Worm (Caenorhabditis elegans) whole organism, early embryonic: ENCODE results near the gene ZK867.2.

Source experiments
- B0310.2 ChIP-seq: sonication (generic microtip); optimal IDR thresholded peaks from 2 replicates; lab custom pipeline; 2016; ENCODE audit warnings: mild to moderate bottlenecking, missing genetic modification characterization, missing compliant biosample characterization
- F13C5.2 ChIP-seq: sonication (generic microtip); optimal IDR thresholded peaks from 2 replicates; lab custom pipeline; 2017; ENCODE audit warnings: mild to moderate bottlenecking, missing genetic modification characterization, inconsistent platforms, missing compliant biosample characterization
- aly-1 ChIP-seq: sonication (generic microtip); optimal IDR thresholded peaks from 2 replicates; lab custom pipeline; 2016; ENCODE audit warnings: missing genetic modification characterization, missing compliant biosample characterization
- ama-1 ChIP-seq: fragments of 150-350 bp; optimal IDR thresholded peaks from 2 replicates; lab custom pipeline; 2014
- ceh-13 ChIP-seq: fragments of 200-800 bp; sonication (Bioruptor generic); optimal IDR thresholded peaks from 2 replicates; lab custom pipeline; 2018; ENCODE audit warnings: mild to moderate bottlenecking, missing genetic modification characterization, missing compliant biosample characterization
- ceh-36 ChIP-seq: sonication (generic microtip); optimal IDR thresholded peaks from 2 replicates; lab custom pipeline; 2016; ENCODE audit warnings: missing genetic modification characterization, inconsistent platforms, missing compliant biosample characterization
- ets-7 ChIP-seq: sonication (generic microtip); optimal IDR thresholded peaks from 2 replicates; lab custom pipeline; 2016; ENCODE audit warnings: missing genotype, missing genetic modification characterization, missing compliant biosample characterization
- flt-1 ChIP-seq: fragments of 200-800 bp; sonication (Bioruptor generic); IDR thresholded peaks from 2 replicates; pipeline ENCODE4 v1.3.6; 2022; ENCODE audit warnings: missing genetic modification characterization, missing compliant biosample characterization
- hmbx-1 ChIP-seq: sonication (generic microtip); optimal IDR thresholded peaks from 2 replicates; lab custom pipeline; 2016; ENCODE audit warnings: mild to moderate bottlenecking, missing genetic modification characterization, missing compliant biosample characterization
- hmg-4 ChIP-seq: fragments of 200-800 bp; sonication (Bioruptor generic); optimal IDR thresholded peaks from 2 replicates; lab custom pipeline; 2018; ENCODE audit warnings: mild to moderate bottlenecking, missing genetic modification characterization, missing compliant biosample characterization
- hnd-1 ChIP-seq: sonication (generic microtip); optimal IDR thresholded peaks from 2 replicates; lab custom pipeline; 2016; ENCODE audit warnings: missing genetic modification characterization, missing compliant biosample characterization
- pes-1 ChIP-seq: fragments of 200-800 bp; sonication (Bioruptor generic); IDR thresholded peaks from 2 replicates; pipeline ENCODE4 v1.3.6; 2022; ENCODE audit warnings: missing genetic modification reagents, missing genetic modification characterization, missing compliant biosample characterization
- scrt-1 ChIP-seq: fragments of 200-800 bp; sonication (Bioruptor generic); IDR thresholded peaks from 2 replicates; pipeline ENCODE4 v1.3.6; 2022; ENCODE audit warnings: missing genetic modification characterization, missing compliant biosample characterization
- sea-1 ChIP-seq: fragments of 200-800 bp; sonication (Bioruptor generic); conservative IDR thresholded peaks from 2 replicates; pipeline ENCODE4 v1.3.6; 2022; ENCODE audit warnings: missing genetic modification characterization, missing compliant biosample characterization
- tbx-11 ChIP-seq: fragments of 200-800 bp; sonication (Bioruptor generic); IDR thresholded peaks from 2 replicates; pipeline ENCODE4 v1.3.6; 2022; ENCODE audit warnings: missing genetic modification characterization, missing compliant biosample characterization
- tbx-37 ChIP-seq: fragments of 200-800 bp; sonication (Bioruptor generic); conservative IDR thresholded peaks from 2 replicates; pipeline ENCODE4 v1.3.6; 2022; ENCODE audit warnings: missing genetic modification reagents, missing genetic modification characterization, missing compliant biosample characterization
- tra-4 ChIP-seq: sonication (generic microtip); optimal IDR thresholded peaks from 2 replicates; lab custom pipeline; 2017; ENCODE audit warnings: missing genetic modification characterization, missing compliant biosample characterization

Gene ZK867.2

ce11 chrX:7181627-7182026 lies 24.9 kb upstream of the ZK867.2 start:
- TF ChIP-seq pes-1 (GFP tag; lab: Robert Waterston, UW): no peak
- TF ChIP-seq flt-1 (GFP tag; lab: Robert Waterston, UW): no peak
- TF ChIP-seq scrt-1 (GFP tag; lab: Robert Waterston, UW): no peak
- no peak for TF ChIP-seq tbx-37
- no peak for TF ChIP-seq ama-1 (lab: Kevin White, UChicago)
- no peak for TF ChIP-seq sea-1
- no peak for TF ChIP-seq hnd-1
- no peak for TF ChIP-seq ets-7 (tag; lab: Kevin White, UChicago)
- no peak for TF ChIP-seq tbx-11

ce11 chrX:7187602-7188001 lies 18.9 kb upstream of the ZK867.2 start, which contains the start of gene C55B6.4:
Gene C55B6.4, minus strand, starts transcription at chrX:7187702.
- TF ChIP-seq pes-1 (GFP tag; lab: Robert Waterston, UW): no peak
- no peak for TF ChIP-seq B0310.2 (tag; lab: Kevin White, UChicago)
- no peak for TF ChIP-seq hnd-1
- TF ChIP-seq flt-1 (GFP tag; lab: Robert Waterston, UW): no peak
- TF ChIP-seq aly-1 (tag; lab: Kevin White, UChicago): no peak
- TF ChIP-seq ceh-13 (GFP tag; lab: Kevin White, UChicago): no peak
- TF ChIP-seq tra-4 (tag; lab: Kevin White, UChicago): no peak
- TF ChIP-seq hmbx-1 (tag; lab: Kevin White, UChicago): no peak
- TF ChIP-seq ceh-36: no peak
- no peak for TF ChIP-seq tbx-37
- TF ChIP-seq F13C5.2 (tag; lab: Kevin White, UChicago): no peak
- TF ChIP-seq hmg-4 (GFP tag; lab: Kevin White, UChicago): no peak
- TF ChIP-seq tbx-11: no peak
- TF ChIP-seq scrt-1 (GFP tag; lab: Robert Waterston, UW): no peak
- no peak for TF ChIP-seq sea-1
- no peak for TF ChIP-seq ets-7 (tag; lab: Kevin White, UChicago)
- no peak for TF ChIP-seq ama-1 (lab: Kevin White, UChicago)

DNA sequence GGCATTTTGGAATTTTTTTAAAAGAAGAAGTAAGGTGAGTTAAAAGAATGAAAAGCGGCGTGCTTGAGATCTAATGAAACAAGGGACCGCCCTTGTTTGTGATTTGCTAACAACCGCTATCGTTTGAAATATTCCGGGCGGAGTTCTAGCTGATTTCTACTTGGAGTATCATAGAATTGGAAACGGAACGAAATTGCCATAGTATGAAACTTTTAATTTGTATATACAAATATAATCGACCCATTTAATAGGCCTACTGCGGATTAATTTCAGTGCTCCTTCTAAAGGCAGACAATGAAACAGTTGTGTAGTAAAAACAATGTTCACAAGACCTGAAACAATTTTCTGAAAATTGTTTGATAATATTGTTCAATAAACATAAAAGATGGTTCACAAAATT lies 14.6 kb upstream of the ZK867.2 start, which contains the start of gene C55B6.7:
Gene C55B6.7, minus strand, starts transcription at position 101 of the 400 bp plus-strand sequence.
- no peak for TF ChIP-seq tbx-11

- peak; percentile 16 for TF ChIP-seq F13C5.2 (tag; lab: Kevin White, UChicago)
- TF ChIP-seq pes-1 (GFP tag; lab: Robert Waterston, UW): no peak
Observed at ce11 chrX:7193894-7194614, 12.5 kb upstream of the ZK867.2 start, which contains the start of gene dnj-7. Gene dnj-7, plus strand, starts transcription at chrX:7194564.

DNA sequence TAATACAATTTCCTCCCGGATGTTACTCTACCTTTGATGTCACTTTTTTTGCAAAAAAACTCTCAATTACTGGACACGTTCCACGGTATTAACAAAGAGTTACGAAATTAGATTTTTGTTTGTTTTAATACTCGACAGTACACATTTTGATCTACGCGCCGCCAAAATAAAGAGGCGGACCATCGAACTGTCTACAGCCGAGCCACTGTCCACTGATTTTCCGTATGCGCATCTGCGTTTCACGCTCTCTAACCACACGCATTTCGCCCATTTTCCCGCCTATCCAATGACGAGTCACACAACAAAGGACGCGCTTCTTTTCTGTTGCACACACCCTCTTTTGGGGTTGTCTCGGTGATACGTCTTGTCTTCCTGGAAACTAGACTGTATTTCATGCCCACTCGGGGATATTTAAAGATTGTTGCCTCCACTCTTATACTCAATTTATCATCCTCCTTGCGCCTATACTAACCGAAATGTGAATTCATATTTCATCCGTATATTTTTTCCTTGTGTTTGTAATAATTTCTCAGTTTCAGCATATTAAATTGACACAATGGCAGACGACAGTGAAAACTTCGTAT lies 6.6 kb upstream of the ZK867.2 start, which contains the start of gene C55B6.1:
Gene C55B6.1, plus strand, starts transcription at position 534 of the 584 bp plus-strand sequence.
- no peak for TF ChIP-seq tra-4 (tag; lab: Kevin White, UChicago)
- no peak for TF ChIP-seq hmbx-1 (tag; lab: Kevin White, UChicago)
- no peak for TF ChIP-seq ama-1 (lab: Kevin White, UChicago)
- no peak for TF ChIP-seq F13C5.2 (tag; lab: Kevin White, UChicago)
- TF ChIP-seq B0310.2 (tag; lab: Kevin White, UChicago): no peak
- no peak for TF ChIP-seq sea-1
- no peak for TF ChIP-seq aly-1 (tag; lab: Kevin White, UChicago)
- no peak for TF ChIP-seq ets-7 (tag; lab: Kevin White, UChicago)
- no peak for TF ChIP-seq ceh-36
- no peak for TF ChIP-seq scrt-1 (GFP tag; lab: Robert Waterston, UW)
- no peak for TF ChIP-seq hnd-1
- no peak for TF ChIP-seq ceh-13 (GFP tag; lab: Kevin White, UChicago)
- no peak for TF ChIP-seq hmg-4 (GFP tag; lab: Kevin White, UChicago)
- TF ChIP-seq pes-1 (GFP tag; lab: Robert Waterston, UW): no peak

ce11 chrX:7200475-7200874 lies 6.0 kb upstream of the ZK867.2 start:
- TF ChIP-seq tbx-11 (no peak), pes-1 (GFP tag; lab: Robert Waterston, UW) (no peak), hmbx-1 (tag; lab: Kevin White, UChicago) (no peak), ets-7 (tag; lab: Kevin White, UChicago) (no peak), flt-1 (GFP tag; lab: Robert Waterston, UW) (no peak), B0310.2 (tag; lab: Kevin White, UChicago) (no peak), hnd-1 (no peak), aly-1 (tag; lab: Kevin White, UChicago) (no peak), ama-1 (lab: Kevin White, UChicago) (no peak), scrt-1 (GFP tag; lab: Robert Waterston, UW) (no peak), ceh-36 (no peak), tra-4 (tag; lab: Kevin White, UChicago) (no peak)

DNA sequence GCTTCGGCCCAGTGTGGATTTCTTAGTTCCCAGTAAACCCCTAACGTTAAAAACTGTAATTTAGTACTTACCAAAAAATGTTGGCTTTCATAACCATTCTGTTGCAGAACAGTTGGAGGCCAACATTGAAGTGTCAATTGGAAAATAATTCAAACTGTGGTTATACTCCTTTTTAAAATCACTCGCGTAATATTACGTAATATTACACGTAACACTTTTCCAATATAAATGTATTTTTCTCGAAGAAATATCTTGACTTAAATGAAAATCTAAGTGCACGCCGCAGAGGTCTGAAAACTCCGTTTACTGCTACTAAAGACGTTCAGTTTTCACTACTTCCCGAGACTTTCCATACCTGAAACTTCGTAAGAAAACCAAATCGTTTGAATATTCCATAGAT lies 2.3 kb upstream of the ZK867.2 start:
- TF ChIP-seq pes-1 (GFP tag; lab: Robert Waterston, UW) (no peak), ceh-13 (GFP tag; lab: Kevin White, UChicago) (no peak), tra-4 (tag; lab: Kevin White, UChicago) (no peak), hmbx-1 (tag; lab: Kevin White, UChicago) (no peak), hnd-1 (no peak), flt-1 (GFP tag; lab: Robert Waterston, UW) (no peak), sea-1 (no peak), F13C5.2 (tag; lab: Kevin White, UChicago) (no peak), tbx-11 (no peak), scrt-1 (GFP tag; lab: Robert Waterston, UW) (no peak)
